Fruit fly (Drosophila melanogaster) whole organism: ENCODE data around the gene CG14563.

Source experiments
- CG8478 ChIP-seq: fragments of >200 bp; optimal IDR thresholded peaks from 2 replicates; lab custom pipeline; 2018; ENCODE audit warnings: inconsistent platforms
- Dll ChIP-seq: fragments of >200 bp; optimal IDR thresholded peaks from 2 replicates; lab custom pipeline; 2017
- EcR ChIP-seq, 2 experiments: fragments of >200 bp; optimal IDR thresholded peaks; 2 replicates each; lab custom pipeline; 2017; ENCODE audit warnings: missing biosample characterization in 2 of 2, missing genetic modification characterization in 2 of 2, missing genetic modification reagents in 2 of 2
- pan ChIP-seq: fragments of >200 bp; optimal IDR thresholded peaks from 2 replicates; lab custom pipeline; 2017
- psq ChIP-seq: fragments of >200 bp; optimal IDR thresholded peaks from 2 replicates; lab custom pipeline; 2017
- usp ChIP-seq: fragments of >200 bp; optimal IDR thresholded peaks from 2 replicates; lab custom pipeline; 2017; ENCODE audit warnings: missing biosample characterization, missing genetic modification characterization, mixed read lengths

CG14563 gene

DNA sequence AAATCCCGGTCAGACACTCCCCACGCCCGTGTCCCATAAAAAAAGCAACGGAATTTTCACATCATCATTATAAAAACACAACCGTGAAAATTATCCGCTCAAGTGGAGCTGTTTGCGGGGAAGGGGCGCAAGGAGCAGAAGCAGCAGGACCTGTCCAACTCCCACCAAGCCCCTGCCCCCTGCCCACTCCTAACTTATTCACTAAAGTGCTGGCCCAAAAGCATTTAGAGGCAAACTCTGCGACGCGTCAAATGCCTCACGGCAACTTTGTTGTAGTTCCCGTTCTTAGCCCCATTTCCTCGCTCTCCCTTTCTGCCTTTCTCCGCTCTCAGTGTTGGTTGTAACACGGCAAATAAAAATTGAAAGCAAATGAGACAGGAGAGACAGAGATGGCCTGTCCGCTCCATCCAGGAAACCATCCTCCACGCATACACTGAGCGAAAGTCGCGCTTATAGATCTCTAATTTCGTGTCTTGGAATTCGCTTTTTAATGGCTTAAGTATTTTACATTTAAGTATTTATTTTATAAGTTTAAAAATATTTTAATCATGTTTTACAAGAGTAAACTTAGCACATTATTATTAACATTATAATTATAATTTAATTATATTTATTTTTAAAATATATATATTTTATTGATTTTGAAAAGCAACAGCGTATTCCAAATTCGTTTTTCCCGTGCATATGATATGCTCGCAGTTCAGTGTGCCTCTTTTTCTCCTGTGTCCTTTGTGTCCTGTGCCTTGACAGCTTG is 17.3 kb upstream of the CG14563 start:
- no peak for TF ChIP-seq pan (lab: Kevin White, UChicago)
- TF ChIP-seq EcR (GFP tag; optimal IDR thresholded peaks at IDR 0.05; lab: Kevin White, UChicago): no peak
- no peak for TF ChIP-seq CG8478 (lab: Kevin White, UChicago)
- TF ChIP-seq psq (lab: Kevin White, UChicago): no peak
- TF ChIP-seq usp: no peak

DNA sequence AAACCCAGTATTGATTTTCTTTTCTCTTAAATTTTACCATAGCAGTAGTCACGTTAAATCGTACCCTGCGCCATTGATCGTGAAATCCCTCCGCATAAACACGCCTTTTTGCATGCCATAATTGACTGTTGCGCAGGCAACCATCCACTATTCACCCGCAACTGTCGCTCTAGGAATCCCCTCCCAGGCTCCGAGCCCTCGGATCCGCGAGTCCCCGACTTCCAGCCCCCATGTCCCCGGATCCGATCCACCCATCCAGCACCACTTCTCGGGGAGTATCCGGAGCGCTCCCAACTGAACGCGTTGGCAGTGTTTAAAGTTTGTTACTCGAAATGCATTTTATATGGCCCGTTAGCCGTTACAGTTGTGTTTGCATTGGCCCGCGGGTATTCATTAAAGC is 6.1 kb upstream of the CG14563 start:
- TF ChIP-seq usp: no peak
- TF ChIP-seq EcR (GFP tag; optimal IDR thresholded peaks at IDR 0.05; lab: Kevin White, UChicago): no peak
- no peak for TF ChIP-seq psq (lab: Kevin White, UChicago)
- TF ChIP-seq Dll (lab: Kevin White, UChicago): no peak

DNA sequence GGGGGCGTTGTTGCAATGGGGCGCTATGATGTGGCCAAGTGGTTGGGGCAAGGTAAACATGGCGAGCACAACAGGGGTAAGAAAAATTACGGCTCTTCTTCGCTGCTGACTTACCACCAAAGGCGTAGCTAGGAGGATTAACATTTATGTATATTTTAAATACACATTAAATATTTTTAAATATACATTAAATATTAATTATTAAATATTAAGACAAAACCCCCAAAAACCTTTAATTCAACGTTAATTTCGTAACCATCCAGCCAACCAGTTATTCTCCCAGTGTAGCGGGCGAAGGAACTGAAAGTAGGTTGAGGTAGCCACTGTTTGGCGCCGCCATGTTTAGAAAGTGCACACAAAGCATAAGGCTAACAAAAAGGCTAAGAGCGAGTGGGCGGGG is 4.4 kb upstream of the CG14563 start:
- TF ChIP-seq CG8478 (lab: Kevin White, UChicago): no peak
- TF ChIP-seq EcR (GFP tag; optimal IDR thresholded peaks at IDR 0.05; lab: Kevin White, UChicago): no peak
- no peak for TF ChIP-seq psq (lab: Kevin White, UChicago)
- TF ChIP-seq Dll (lab: Kevin White, UChicago): no peak
- no peak for TF ChIP-seq pan (lab: Kevin White, UChicago)
- no peak for TF ChIP-seq usp

dm6 chr3L:21844488-21844887 is 2.3 kb upstream of the CG14563 start, which contains the start of gene mub:
TSS of gene mub (plus strand) at chr3L:21844788.
- no peak for TF ChIP-seq EcR (GFP tag; optimal IDR thresholded peaks at IDR 0.05; lab: Kevin White, UChicago)
- TF ChIP-seq usp: no peak
- no peak for TF ChIP-seq psq (lab: Kevin White, UChicago)
- no peak for TF ChIP-seq Dll (lab: Kevin White, UChicago)
- no peak for TF ChIP-seq CG8478 (lab: Kevin White, UChicago)
- TF ChIP-seq pan (lab: Kevin White, UChicago): no peak

dm6 chr3L:21843307-21843706 is 1.1 kb upstream of the CG14563 start:
- TF ChIP-seq psq (lab: Kevin White, UChicago): no peak
- TF ChIP-seq CG8478 (lab: Kevin White, UChicago): no peak
- no peak for TF ChIP-seq Dll (lab: Kevin White, UChicago)
- no peak for TF ChIP-seq usp
- TF ChIP-seq EcR (GFP tag; optimal IDR thresholded peaks at IDR 0.05; lab: Kevin White, UChicago): no peak
- TF ChIP-seq pan (lab: Kevin White, UChicago): no peak

dm6 chr3L:21841079-21841478 is 1.1 kb downstream of the CG14563 start, which contains the start of gene P5CDh1:
TSS of gene P5CDh1 (minus strand) at chr3L:21841356.
- TF ChIP-seq EcR (GFP tag; optimal IDR thresholded peaks at IDR 0.05; lab: Kevin White, UChicago) (no peak), usp (no peak), CG8478 (lab: Kevin White, UChicago) (no peak), Dll (lab: Kevin White, UChicago) (peak; percentile 36), psq (lab: Kevin White, UChicago) (no peak)

- no peak for TF ChIP-seq pan (lab: Kevin White, UChicago)
- no peak for TF ChIP-seq EcR (GFP tag; optimal IDR thresholded peaks at IDR 0.05; lab: Kevin White, UChicago)
- no peak for TF ChIP-seq Dll (lab: Kevin White, UChicago)
- no peak for TF ChIP-seq psq (lab: Kevin White, UChicago)
- no peak for TF ChIP-seq CG8478 (lab: Kevin White, UChicago)
- TF ChIP-seq usp: no peak
Measured at dm6 chr3L:21840642-21840987, 1.6 kb downstream of the CG14563 start.

DNA sequence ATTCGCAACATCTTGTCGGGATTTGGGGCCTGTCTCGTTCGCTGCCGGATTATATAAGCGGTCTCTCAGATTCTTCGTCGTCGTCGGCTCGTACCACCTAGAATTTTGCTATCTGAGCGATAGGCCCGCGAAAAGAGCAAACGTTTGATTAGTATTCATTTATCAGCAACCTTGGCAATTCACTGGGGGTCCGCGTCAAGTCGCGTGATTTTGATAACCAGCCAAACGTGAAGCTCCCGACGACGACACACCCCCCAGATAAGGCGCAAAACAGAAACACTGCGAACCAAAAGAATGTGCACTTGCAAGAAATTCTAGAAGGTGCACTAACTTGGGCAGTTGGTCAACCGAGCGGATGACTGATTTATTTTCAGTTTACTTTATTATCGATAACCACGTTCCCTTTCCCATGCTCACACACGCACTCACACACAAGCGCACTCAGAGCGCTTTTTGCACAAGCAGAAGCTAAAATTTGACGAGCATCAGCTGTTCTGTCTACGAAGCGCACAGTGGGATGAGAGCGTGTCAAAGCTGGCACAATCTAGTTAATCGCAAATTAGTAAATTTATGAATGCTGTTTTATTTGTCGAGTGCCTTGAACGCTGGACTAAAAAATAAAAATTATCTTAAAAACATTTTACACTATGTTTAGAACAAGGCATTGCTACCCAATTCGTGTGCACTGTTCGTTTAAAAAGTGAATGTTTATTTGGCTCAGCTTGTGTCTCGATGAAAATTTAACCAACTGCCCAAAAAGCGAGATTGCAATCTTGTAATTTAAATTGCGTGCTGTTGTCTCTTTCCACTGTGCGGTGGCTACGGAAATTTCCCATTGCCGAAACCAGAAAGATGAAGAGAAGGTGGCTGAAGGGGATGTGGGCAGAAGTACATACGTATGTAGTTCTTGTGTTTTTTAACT is 2.2 kb downstream of the CG14563 start:
- TF ChIP-seq psq (lab: Kevin White, UChicago): no peak
- peak; percentile 2 for TF ChIP-seq pan (lab: Kevin White, UChicago)
- TF ChIP-seq usp: no peak

DNA sequence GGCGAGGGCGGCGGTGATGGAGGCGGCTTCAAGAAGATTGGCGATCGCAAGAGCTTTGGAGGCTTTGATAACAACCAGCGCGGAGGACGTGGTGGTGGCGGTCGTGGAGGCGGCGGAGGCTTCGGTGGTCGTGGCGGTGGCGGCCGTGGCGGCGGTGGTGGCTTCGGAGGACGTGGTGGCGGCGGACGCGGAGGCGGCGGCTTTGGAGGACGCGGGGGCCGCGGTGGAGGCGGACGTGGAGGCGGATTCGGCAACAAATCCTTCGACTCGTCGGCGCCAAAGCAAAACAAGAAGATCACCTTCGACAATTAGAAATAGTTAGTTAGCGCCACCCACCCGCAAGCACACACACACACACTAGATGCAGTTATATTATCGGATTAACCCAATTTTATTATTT is 6.6 kb downstream of the CG14563 start:
- no peak for TF ChIP-seq EcR (GFP tag; optimal IDR thresholded peaks at IDR 0.05; lab: Kevin White, UChicago)
- no peak for TF ChIP-seq pan (lab: Kevin White, UChicago)
- no peak for TF ChIP-seq usp
- no peak for TF ChIP-seq CG8478 (lab: Kevin White, UChicago)
- TF ChIP-seq psq (lab: Kevin White, UChicago): no peak
- TF ChIP-seq Dll (lab: Kevin White, UChicago): no peak

DNA sequence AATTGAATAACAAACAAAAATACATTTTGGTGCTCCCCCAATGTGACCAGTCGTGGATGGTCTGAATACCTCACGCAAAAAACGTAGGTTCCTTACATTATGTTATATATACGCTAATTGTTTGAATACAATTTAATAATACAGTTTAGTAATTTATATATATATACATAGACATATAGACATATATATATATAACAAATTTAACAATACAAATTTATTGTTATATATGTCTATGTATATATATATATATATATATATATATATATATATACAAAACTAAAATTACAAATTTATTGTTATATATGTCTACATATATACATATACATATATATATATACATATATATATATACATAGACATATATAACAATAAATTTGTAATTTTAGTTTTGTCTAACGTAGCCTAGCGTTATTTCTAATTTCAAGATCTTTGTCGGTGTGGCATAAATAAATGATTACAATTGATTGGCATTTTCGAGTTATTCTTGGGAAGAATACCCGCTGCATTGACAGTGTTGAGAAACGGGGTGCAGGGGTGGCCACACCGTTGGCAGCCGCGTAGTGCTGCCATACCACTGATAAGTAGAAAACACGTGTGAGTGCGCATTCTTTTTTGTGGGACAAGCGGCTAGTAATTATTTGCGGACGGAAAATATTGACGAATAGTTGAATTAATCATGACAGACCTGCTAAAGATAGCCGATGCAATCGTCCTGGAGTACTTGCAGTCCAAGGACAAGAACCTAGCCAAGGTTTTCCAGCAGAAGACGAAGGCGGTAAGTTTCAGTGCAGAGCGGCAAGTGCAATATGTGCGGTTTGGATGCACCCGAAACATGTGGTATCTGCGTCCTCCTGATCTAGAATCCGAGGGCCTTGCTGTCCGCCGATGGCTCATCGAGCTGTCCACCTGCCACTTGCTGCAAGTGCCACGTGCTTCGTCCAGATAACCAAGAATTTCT is 9.7 kb downstream of the CG14563 start, which contains the start of the genes CG7148 and Nopp140:
TSS of gene CG7148 (minus strand) at position 51 of the 958 bp plus-strand sequence.
TSS of gene Nopp140 (plus strand) at position 572 of the 958 bp plus-strand sequence.
- TF ChIP-seq CG8478 (lab: Kevin White, UChicago): no peak
- no peak for TF ChIP-seq usp
- no peak for TF ChIP-seq EcR (GFP tag; optimal IDR thresholded peaks at IDR 0.05; lab: Kevin White, UChicago)
- no peak for TF ChIP-seq Dll (lab: Kevin White, UChicago)
- TF ChIP-seq psq (lab: Kevin White, UChicago): no peak
- no peak for TF ChIP-seq pan (lab: Kevin White, UChicago)
